Fruit fly (Drosophila melanogaster) whole organism, adult: ENCODE results near the gene CG46304.

Experiments
- CG11617 ChIP-seq: fragments of 200-800 bp; sonication (Bioruptor generic); optimal IDR thresholded peaks from 2 replicates; lab custom pipeline; 2017; ENCODE audit warnings: mild to moderate bottlenecking, missing biosample characterization, missing genetic modification reagents, missing genetic modification characterization
- CG12768 ChIP-seq: fragments of 200-800 bp; sonication (Bioruptor generic); optimal IDR thresholded peaks from 2 replicates; lab custom pipeline; 2017; ENCODE audit warnings: missing biosample characterization, missing genetic modification characterization, mild to moderate bottlenecking, moderate library complexity, missing genetic modification reagents
- CG14711 ChIP-seq: fragments of 200-800 bp; sonication (Bioruptor generic); optimal IDR thresholded peaks from 2 replicates; lab custom pipeline; 2018; ENCODE audit warnings: missing biosample characterization, mild to moderate bottlenecking, missing genetic modification characterization, moderate library complexity
- CG1620 ChIP-seq: fragments of 200-800 bp; sonication (Bioruptor generic); optimal IDR thresholded peaks from 2 replicates; lab custom pipeline; 2016; ENCODE audit warnings: missing biosample characterization, missing genetic modification characterization
- CG33017 ChIP-seq: fragments of 200-800 bp; sonication (Bioruptor generic); optimal IDR thresholded peaks from 2 replicates; lab custom pipeline; 2018; ENCODE audit warnings: missing biosample characterization, mild to moderate bottlenecking, missing genetic modification characterization, moderate library complexity
- CG5204 ChIP-seq: fragments of 200-800 bp; sonication (Bioruptor generic); optimal IDR thresholded peaks from 2 replicates; lab custom pipeline; 2016; ENCODE audit warnings: missing biosample characterization, missing genetic modification characterization
- CG7045 ChIP-seq: fragments of 200-800 bp; sonication (Bioruptor generic); optimal IDR thresholded peaks from 2 replicates; lab custom pipeline; 2017; ENCODE audit warnings: missing biosample characterization, mild to moderate bottlenecking, missing genetic modification characterization
- CG7101 ChIP-seq: fragments of 200-800 bp; sonication (Bioruptor generic); optimal IDR thresholded peaks from 2 replicates; lab custom pipeline; 2018; ENCODE audit warnings: missing biosample characterization, mild to moderate bottlenecking, missing genetic modification characterization, moderate library complexity
- Clk ChIP-seq: fragments of 200-800 bp; sonication (Bioruptor generic); optimal IDR thresholded peaks from 2 replicates; lab custom pipeline; 2017; ENCODE audit warnings: missing biosample characterization, missing genetic modification characterization
- Crg-1 ChIP-seq: fragments of 200-800 bp; sonication (Bioruptor generic); optimal IDR thresholded peaks from 2 replicates; lab custom pipeline; 2016; ENCODE audit warnings: missing biosample characterization, missing genetic modification characterization
- Hr96 ChIP-seq: fragments of 200-800 bp; sonication (Bioruptor generic); optimal IDR thresholded peaks from 2 replicates; lab custom pipeline; 2016; ENCODE audit warnings: missing biosample characterization, missing genetic modification characterization
- Mnt ChIP-seq: fragments of 200-800 bp; sonication (Bioruptor generic); optimal IDR thresholded peaks from 2 replicates; lab custom pipeline; 2016; ENCODE audit warnings: missing biosample characterization, mild to moderate bottlenecking, missing genetic modification characterization
- bab1 ChIP-seq: fragments of 200-800 bp; sonication (Bioruptor generic); optimal IDR thresholded peaks from 3 replicates; lab custom pipeline; 2019; ENCODE audit warnings: missing biosample characterization, mild to moderate bottlenecking, missing genetic modification characterization, moderate library complexity
- cic ChIP-seq: fragments of 200-800 bp; sonication (Bioruptor generic); optimal IDR thresholded peaks from 2 replicates; lab custom pipeline; 2017; ENCODE audit warnings: missing biosample characterization, mild to moderate bottlenecking, missing genetic modification characterization, moderate library complexity
- cnc ChIP-seq, 2 experiments: fragments of >200 bp; optimal IDR thresholded peaks; 2 replicates each; lab custom pipeline; 2017
- kay ChIP-seq: fragments of 200-800 bp; sonication (Bioruptor generic); peaks from one replicate; lab custom pipeline; 2016; ENCODE audit warnings: missing biosample characterization, missing genetic modification characterization, borderline replicate concordance
- ovo ChIP-seq: fragments of 200-800 bp; sonication (Bioruptor generic); optimal IDR thresholded peaks from 2 replicates; lab custom pipeline; 2016; ENCODE audit warnings: missing biosample characterization, missing genetic modification characterization
- pad ChIP-seq: fragments of 200-800 bp; sonication (Bioruptor generic); optimal IDR thresholded peaks from 3 replicates; lab custom pipeline; 2017; ENCODE audit warnings: missing biosample characterization, missing genetic modification characterization, mild to moderate bottlenecking, moderate library complexity, missing genetic modification reagents
- tj ChIP-seq: fragments of 200-800 bp; sonication (Bioruptor generic); optimal IDR thresholded peaks from 3 replicates; lab custom pipeline; 2017; ENCODE audit warnings: missing biosample characterization, mild to moderate bottlenecking, missing genetic modification characterization, moderate library complexity
- toe ChIP-seq: fragments of 200-800 bp; sonication (Bioruptor generic); optimal IDR thresholded peaks from 2 replicates; lab custom pipeline; 2016; ENCODE audit warnings: missing biosample characterization, missing genetic modification characterization

CG46304 gene

dm6 chr2L:18945765-18946552 lies at the start of gene CG46304:
Gene CG46304 (plus strand): TSS chr2L:18946305.
- TF ChIP-seq ovo (no peak), Crg-1 (no peak), CG12768 (GFP tag; lab: Kevin White, UChicago) (no peak), CG14711 (no peak), CG11617 (GFP tag; lab: Kevin White, UChicago) (no peak), tj (GFP tag; lab: Kevin White, UChicago) (no peak), CG7045 (GFP tag; lab: Kevin White, UChicago) (no peak), cic (no peak), CG7101 (tag; lab: Kevin White, UChicago) (no peak), toe (GFP tag; lab: Kevin White, UChicago) (no peak), CG1620 (no peak), CG33017 (tag; lab: Kevin White, UChicago) (no peak), bab1 (GFP tag; lab: Kevin White, UChicago) (no peak)

dm6 chr2L:18896371-18896770 lies 49.7 kb upstream of the CG46304 start:
- TF ChIP-seq Crg-1 = no peak
- TF ChIP-seq CG1620 = no peak
- no peak for TF ChIP-seq CG12768 (GFP tag; lab: Kevin White, UChicago)
- no peak for TF ChIP-seq CG33017 (tag; lab: Kevin White, UChicago)
- no peak for TF ChIP-seq CG7045 (GFP tag; lab: Kevin White, UChicago)
- no peak for TF ChIP-seq tj (GFP tag; lab: Kevin White, UChicago)
- no peak for TF ChIP-seq CG11617 (GFP tag; lab: Kevin White, UChicago)
- no peak for TF ChIP-seq pad
- no peak for TF ChIP-seq kay
- no peak for TF ChIP-seq Hr96
- TF ChIP-seq ovo = no peak
- no peak for TF ChIP-seq cnc (optimal IDR thresholded peaks at IDR 0.05; lab: Kevin White, UChicago)
- TF ChIP-seq CG14711 = no peak
- TF ChIP-seq CG5204 (GFP tag; lab: Kevin White, UChicago) = no peak
- no peak for TF ChIP-seq cic

dm6 chr2L:18896818-18897578 lies 49.1 kb upstream of the CG46304 start:
- TF ChIP-seq CG1620 = no peak
- TF ChIP-seq Mnt (GFP tag; lab: Kevin White, UChicago) = no peak
- no peak for TF ChIP-seq ovo
- no peak for TF ChIP-seq CG7101 (tag; lab: Kevin White, UChicago)
- TF ChIP-seq CG12768 (GFP tag; lab: Kevin White, UChicago) = no peak
- TF ChIP-seq Crg-1 = no peak
- TF ChIP-seq tj (GFP tag; lab: Kevin White, UChicago) = no peak
- TF ChIP-seq CG14711 = no peak
- TF ChIP-seq toe (GFP tag; lab: Kevin White, UChicago) = no peak
- TF ChIP-seq kay = no peak
- no peak for TF ChIP-seq cnc (optimal IDR thresholded peaks at IDR 0.05; lab: Kevin White, UChicago)

- TF ChIP-seq pad (no peak), CG1620 (no peak), cnc (optimal IDR thresholded peaks at IDR 0.05; lab: Kevin White, UChicago) (no peak), tj (GFP tag; lab: Kevin White, UChicago) (no peak), Crg-1 (no peak), Hr96 (no peak)
These were observed 48.1 kb upstream of the CG46304 start for dm6 chr2L:18897992-18898391.

- TF ChIP-seq pad (no peak), CG5204 (GFP tag; lab: Kevin White, UChicago) (no peak), Clk (GFP tag; lab: Kevin White, UChicago) (no peak), CG33017 (tag; lab: Kevin White, UChicago) (no peak)
These were observed 46.9 kb upstream of the CG46304 start for dm6 chr2L:18899254-18899653.

- TF ChIP-seq kay (no peak), CG1620 (no peak), ovo (no peak), CG5204 (GFP tag; lab: Kevin White, UChicago) (no peak), Mnt (GFP tag; lab: Kevin White, UChicago) (no peak), Clk (GFP tag; lab: Kevin White, UChicago) (no peak), CG14711 (no peak), CG11617 (GFP tag; lab: Kevin White, UChicago) (no peak), tj (GFP tag; lab: Kevin White, UChicago) (no peak), CG12768 (GFP tag; lab: Kevin White, UChicago) (no peak), toe (GFP tag; lab: Kevin White, UChicago) (no peak), cnc (optimal IDR thresholded peaks at IDR 0.05; lab: Kevin White, UChicago) (no peak)
These were observed 46.2 kb upstream of the CG46304 start for dm6 chr2L:18899862-18900261.

dm6 chr2L:18900976-18901375 lies 45.1 kb upstream of the CG46304 start:
- TF ChIP-seq Hr96 (no peak), cic (no peak), tj (GFP tag; lab: Kevin White, UChicago) (no peak), CG5204 (GFP tag; lab: Kevin White, UChicago) (no peak), bab1 (GFP tag; lab: Kevin White, UChicago) (no peak), Clk (GFP tag; lab: Kevin White, UChicago) (no peak)
